Worm (Caenorhabditis elegans): Measurements from ENCODE around the gene jmjd-4.

Gene jmjd-4

ce11 chrIII:10330372-10331062 is 3.3 kb downstream of the jmjd-4 start, which contains the start of gene nex-2:
Gene nex-2, minus strand, starts transcription at chrIII:10330422.
- TF ChIP-seq dao-5 (tag; optimal IDR thresholded peaks at IDR 0.05), result no peak
- TF ChIP-seq W03F9.2 (tag; optimal IDR thresholded peaks at IDR 0.05), result no peak
- no peak for TF ChIP-seq him-1 (tag; optimal IDR thresholded peaks at IDR 0.05)

ce11 chrIII:10329811-10330210 is 4.0 kb downstream of the jmjd-4 start:
- TF ChIP-seq W03F9.2 (tag; optimal IDR thresholded peaks at IDR 0.05) (no peak), him-1 (tag; optimal IDR thresholded peaks at IDR 0.05) (no peak), dao-5 (tag; optimal IDR thresholded peaks at IDR 0.05) (no peak)

ce11 chrIII:10328565-10329541 is 5.0 kb downstream of the jmjd-4 start:
- no peak for TF ChIP-seq him-1 (tag; optimal IDR thresholded peaks at IDR 0.05)
- TF ChIP-seq dao-5 (tag; optimal IDR thresholded peaks at IDR 0.05), result no peak
- TF ChIP-seq W03F9.2 (tag; optimal IDR thresholded peaks at IDR 0.05), result no peak

- TF ChIP-seq W03F9.2 (tag; optimal IDR thresholded peaks at IDR 0.05), result no peak
- no peak for TF ChIP-seq him-1 (tag; optimal IDR thresholded peaks at IDR 0.05)
- no peak for TF ChIP-seq dao-5 (tag; optimal IDR thresholded peaks at IDR 0.05)
Measured at ce11 chrIII:10326327-10326726, 7.5 kb downstream of the jmjd-4 start.

ce11 chrIII:10320788-10321187 is 13.0 kb downstream of the jmjd-4 start, which contains the start of gene sas-7:
Gene sas-7, plus strand, starts transcription at chrIII:10321019.
- no peak for TF ChIP-seq him-1 (tag; optimal IDR thresholded peaks at IDR 0.05)
- TF ChIP-seq dao-5 (tag; optimal IDR thresholded peaks at IDR 0.05), result no peak
- no peak for TF ChIP-seq W03F9.2 (tag; optimal IDR thresholded peaks at IDR 0.05)

ce11 chrIII:10318755-10319154 is 15.1 kb downstream of the jmjd-4 start, which contains the start of gene unc-69:
Gene unc-69, plus strand, starts transcription at chrIII:10318939.
- TF ChIP-seq W03F9.2 (tag; optimal IDR thresholded peaks at IDR 0.05) (peak; percentile 67), dao-5 (tag; optimal IDR thresholded peaks at IDR 0.05) (no peak)

- no peak for TF ChIP-seq him-1 (tag; optimal IDR thresholded peaks at IDR 0.05)
- no peak for TF ChIP-seq W03F9.2 (tag; optimal IDR thresholded peaks at IDR 0.05)
- no peak for TF ChIP-seq dao-5 (tag; optimal IDR thresholded peaks at IDR 0.05)
Measured at ce11 chrIII:10318062-10318609, 15.7 kb downstream of the jmjd-4 start, which contains the start of the genes unc-50 and ostf-4. Gene unc-50, minus strand, starts transcription at chrIII:10318162. Gene ostf-4, minus strand, starts transcription at chrIII:10318559.

- TF ChIP-seq dao-5 (tag; optimal IDR thresholded peaks at IDR 0.05) (no peak), him-1 (tag; optimal IDR thresholded peaks at IDR 0.05) (no peak), W03F9.2 (tag; optimal IDR thresholded peaks at IDR 0.05) (no peak)
Measured at ce11 chrIII:10314234-10314633, 19.6 kb downstream of the jmjd-4 start.

- TF ChIP-seq W03F9.2 (tag; optimal IDR thresholded peaks at IDR 0.05), result no peak
- TF ChIP-seq him-1 (tag; optimal IDR thresholded peaks at IDR 0.05), result no peak
- TF ChIP-seq dao-5 (tag; optimal IDR thresholded peaks at IDR 0.05), result no peak
Measured at ce11 chrIII:10311016-10311415, 22.8 kb downstream of the jmjd-4 start, which contains the start of gene T07A5.7. Gene T07A5.7, minus strand, starts transcription at chrIII:10311116.

ce11 chrIII:10306049-10306448 is 27.8 kb downstream of the jmjd-4 start, which contains the start of gene T07A5.1:
Gene T07A5.1, minus strand, starts transcription at chrIII:10306197.
- TF ChIP-seq W03F9.2 (tag; optimal IDR thresholded peaks at IDR 0.05), result no peak
- TF ChIP-seq him-1 (tag; optimal IDR thresholded peaks at IDR 0.05), result no peak
- TF ChIP-seq dao-5 (tag; optimal IDR thresholded peaks at IDR 0.05), result no peak

- no peak for TF ChIP-seq dao-5 (tag; optimal IDR thresholded peaks at IDR 0.05)
- no peak for TF ChIP-seq W03F9.2 (tag; optimal IDR thresholded peaks at IDR 0.05)
- no peak for TF ChIP-seq him-1 (tag; optimal IDR thresholded peaks at IDR 0.05)
Measured at ce11 chrIII:10305295-10305694, 28.5 kb downstream of the jmjd-4 start.

- TF ChIP-seq him-1 (tag; optimal IDR thresholded peaks at IDR 0.05), result no peak
- TF ChIP-seq W03F9.2 (tag; optimal IDR thresholded peaks at IDR 0.05), result no peak
- TF ChIP-seq dao-5 (tag; optimal IDR thresholded peaks at IDR 0.05), result no peak
Measured at ce11 chrIII:10300078-10300477, 33.7 kb downstream of the jmjd-4 start, which contains the start of gene vglu-3. Gene vglu-3, plus strand, starts transcription at chrIII:10300378.

- TF ChIP-seq dao-5 (tag; optimal IDR thresholded peaks at IDR 0.05) (no peak), him-1 (tag; optimal IDR thresholded peaks at IDR 0.05) (no peak), W03F9.2 (tag; optimal IDR thresholded peaks at IDR 0.05) (no peak)
Measured at ce11 chrIII:10296904-10297303, 36.9 kb downstream of the jmjd-4 start.
